Fruit fly (Drosophila melanogaster) whole organism, pupa: ENCODE data around the gene CG17292.

Experiments
- CG10348 ChIP-seq: fragments of 200-800 bp; sonication (Bioruptor generic); IDR thresholded peaks from 2 replicates; pipeline ENCODE4 v1.3.6; 2022; ENCODE audit warnings: missing biosample characterization, missing genetic modification characterization
- CG12605 ChIP-seq: fragments of 200-800 bp; sonication (Bioruptor generic); IDR thresholded peaks from 2 replicates; pipeline ENCODE4 v1.3.6; 2022; ENCODE audit warnings: missing biosample characterization, missing genetic modification characterization
- CG13204 ChIP-seq: fragments of 200-800 bp; sonication (Bioruptor generic); optimal IDR thresholded peaks from 2 replicates; lab custom pipeline; 2018; ENCODE audit warnings: missing biosample characterization, mild to moderate bottlenecking, missing genetic modification characterization, moderate library complexity
- CG14655 ChIP-seq: fragments of 200-800 bp; sonication (Bioruptor generic); optimal IDR thresholded peaks from 3 replicates; lab custom pipeline; 2017; ENCODE audit warnings: mild to moderate bottlenecking, missing biosample characterization, missing genetic modification reagents, missing genetic modification characterization
- CG15710 ChIP-seq: fragments of 200-800 bp; sonication (Bioruptor generic); optimal IDR thresholded peaks from 2 replicates; lab custom pipeline; 2018; ENCODE audit warnings: missing biosample characterization, mild to moderate bottlenecking, missing genetic modification characterization, moderate library complexity
- CG17806 ChIP-seq: fragments of 200-800 bp; sonication (Bioruptor generic); optimal IDR thresholded peaks from 2 replicates; lab custom pipeline; 2018; ENCODE audit warnings: missing biosample characterization, mild to moderate bottlenecking, missing genetic modification characterization, moderate library complexity
- CG32121 ChIP-seq: fragments of 200-800 bp; sonication (Bioruptor generic); IDR thresholded peaks from 2 replicates; pipeline ENCODE4 v1.3.6; 2022; ENCODE audit warnings: missing biosample characterization, missing genetic modification characterization
- CG34367 ChIP-seq: fragments of 200-800 bp; sonication (Bioruptor generic); optimal IDR thresholded peaks from 2 replicates; lab custom pipeline; 2018; ENCODE audit warnings: missing biosample characterization, mild to moderate bottlenecking, missing genetic modification characterization
- CG4496 ChIP-seq: fragments of 200-800 bp; sonication (Bioruptor generic); IDR thresholded peaks from 3 replicates; pipeline ENCODE4 v1.3.6; 2022; ENCODE audit warnings: missing biosample characterization, missing genetic modification characterization
- CG8159 ChIP-seq: fragments of 200-800 bp; sonication (Bioruptor generic); optimal IDR thresholded peaks from 3 replicates; lab custom pipeline; 2018; ENCODE audit warnings: missing biosample characterization, mild to moderate bottlenecking, missing genetic modification characterization, moderate library complexity
- CG8301 ChIP-seq: fragments of 200-800 bp; sonication (Bioruptor generic); optimal IDR thresholded peaks from 2 replicates; lab custom pipeline; 2018; ENCODE audit warnings: missing biosample characterization, mild to moderate bottlenecking, missing genetic modification characterization
- CG9948 ChIP-seq: fragments of 200-800 bp; sonication (Bioruptor generic); optimal IDR thresholded peaks from 2 replicates; lab custom pipeline; 2018; ENCODE audit warnings: missing biosample characterization, mild to moderate bottlenecking, missing genetic modification characterization, moderate library complexity
- D1 ChIP-seq: fragments of 200-800 bp; sonication (Bioruptor generic); optimal IDR thresholded peaks from 2 replicates; lab custom pipeline; 2018; ENCODE audit warnings: missing biosample characterization, mild to moderate bottlenecking, missing genetic modification characterization, moderate library complexity
- EcR ChIP-seq: fragments of 200-800 bp; sonication (Bioruptor generic); optimal IDR thresholded peaks from 3 replicates; lab custom pipeline; 2019; ENCODE audit warnings: missing biosample characterization, missing genetic modification characterization, mild to moderate bottlenecking, moderate library complexity, missing genetic modification reagents
- Ets98B ChIP-seq: fragments of 200-800 bp; sonication (Bioruptor generic); IDR thresholded peaks from 2 replicates; pipeline ENCODE4 v1.3.6; 2022; ENCODE audit warnings: missing biosample characterization, missing genetic modification characterization
- Pif1A ChIP-seq: fragments of 200-800 bp; sonication (Bioruptor generic); optimal IDR thresholded peaks from 3 replicates; lab custom pipeline; 2016; ENCODE audit warnings: missing biosample characterization, missing genetic modification characterization
- Pif1B ChIP-seq: fragments of 200-800 bp; sonication (Bioruptor generic); optimal IDR thresholded peaks from 3 replicates; lab custom pipeline; 2016; ENCODE audit warnings: missing biosample characterization, missing genetic modification characterization
- Snoo ChIP-seq: fragments of 200-800 bp; sonication (Bioruptor generic); optimal IDR thresholded peaks from 3 replicates; lab custom pipeline; 2017; ENCODE audit warnings: missing biosample characterization, mild to moderate bottlenecking, missing genetic modification characterization, inconsistent platforms
- fd96Ca ChIP-seq: fragments of 200-800 bp; sonication (Bioruptor generic); IDR thresholded peaks from 3 replicates; pipeline ENCODE4 v1.3.6; 2022; ENCODE audit warnings: missing biosample characterization, missing genetic modification characterization
- gl ChIP-seq: fragments of 200-800 bp; sonication (Bioruptor generic); optimal IDR thresholded peaks from 2 replicates; lab custom pipeline; 2018; ENCODE audit warnings: missing biosample characterization, mild to moderate bottlenecking, missing genetic modification characterization
- rn ChIP-seq: fragments of 200-800 bp; sonication (Bioruptor generic); IDR thresholded peaks from 2 replicates; pipeline ENCODE4 v1.3.6; 2022; ENCODE audit warnings: missing biosample characterization, missing genetic modification characterization

CG17292 gene

DNA sequence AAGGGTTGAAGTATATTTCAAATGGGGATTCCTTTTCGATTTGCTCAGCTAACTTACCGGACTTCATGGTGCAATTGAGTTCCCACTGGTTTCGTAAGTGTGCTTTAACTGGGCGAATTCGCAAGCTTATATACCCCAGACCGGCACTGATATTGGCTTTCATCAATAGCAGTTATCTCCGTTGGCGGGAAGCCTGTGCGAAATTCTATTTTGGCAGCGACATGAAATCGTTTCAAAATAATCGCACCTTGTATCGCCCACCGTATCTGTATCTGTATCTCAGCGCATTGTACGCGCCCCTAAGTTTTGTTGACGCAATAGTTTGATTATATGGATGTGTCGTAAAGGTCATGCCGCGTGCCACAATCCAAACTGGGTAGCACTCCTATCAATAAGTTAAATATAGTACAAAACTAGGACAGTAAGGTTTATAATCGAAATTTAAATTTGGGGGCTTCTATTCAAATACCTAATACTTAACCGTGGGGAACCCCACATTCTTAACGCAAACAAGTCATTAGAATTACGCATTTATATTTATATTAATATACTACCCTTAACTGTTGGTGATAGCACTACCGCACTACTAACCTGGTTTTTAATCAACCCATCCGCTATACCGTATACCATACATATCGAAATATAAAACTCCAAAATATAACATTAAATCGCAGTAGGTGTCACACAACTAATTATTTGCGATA is 25.9 kb downstream of the CG17292 start, which contains the start of the genes Peritrophin-15a and CG13385:
Gene Peritrophin-15a (minus strand): TSS at position 101 of the 704 bp plus-strand sequence.
Gene CG13385 (plus strand): TSS at position 654 of the 704 bp plus-strand sequence.
- TF ChIP-seq CG12605 (GFP tag; lab: Robert Waterston, UW) (no peak), fd96Ca (no peak), EcR (GFP tag; lab: Kevin White, UChicago) (no peak), Snoo (no peak), CG32121 (GFP tag; lab: Robert Waterston, UW) (no peak), Pif1A (no peak), CG17806 (tag; lab: Kevin White, UChicago) (no peak), Ets98B (GFP tag; lab: Robert Waterston, UW) (no peak), CG14655 (GFP tag; lab: Kevin White, UChicago) (no peak), CG4496 (GFP tag; lab: Robert Waterston, UW) (no peak)

DNA sequence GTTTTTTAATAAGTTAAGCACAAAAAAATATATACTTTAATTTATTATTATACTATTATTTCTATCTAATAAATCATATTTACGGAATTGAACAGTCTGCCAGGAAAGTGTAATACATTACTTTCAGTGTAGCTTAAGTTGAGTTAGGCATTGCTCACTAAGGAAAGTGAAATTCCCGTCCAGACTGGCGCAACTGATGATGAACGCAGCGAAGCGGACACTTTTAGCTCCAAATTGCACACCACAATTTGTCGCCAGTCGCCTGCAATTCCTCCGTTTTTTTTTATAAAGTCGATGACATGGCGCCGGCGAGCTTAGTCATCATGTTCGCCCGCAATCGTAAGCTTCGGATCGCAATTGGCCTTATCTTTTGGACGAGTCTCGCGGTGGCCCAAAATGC is 28.5 kb downstream of the CG17292 start, which contains the start of gene CG13386:
Gene CG13386 (plus strand): TSS at position 301 of the 400 bp plus-strand sequence.
- TF ChIP-seq EcR (GFP tag; lab: Kevin White, UChicago) = no peak
- no peak for TF ChIP-seq D1 (tag; lab: Kevin White, UChicago)
- no peak for TF ChIP-seq Ets98B (GFP tag; lab: Robert Waterston, UW)
- TF ChIP-seq CG15710 (tag; lab: Kevin White, UChicago) = no peak
- no peak for TF ChIP-seq Snoo
- TF ChIP-seq CG8159 (tag; lab: Kevin White, UChicago) = no peak
- no peak for TF ChIP-seq CG17806 (tag; lab: Kevin White, UChicago)
- TF ChIP-seq rn (GFP tag; lab: Robert Waterston, UW) = no peak
- no peak for TF ChIP-seq Pif1B (GFP tag; lab: Kevin White, UChicago)

DNA sequence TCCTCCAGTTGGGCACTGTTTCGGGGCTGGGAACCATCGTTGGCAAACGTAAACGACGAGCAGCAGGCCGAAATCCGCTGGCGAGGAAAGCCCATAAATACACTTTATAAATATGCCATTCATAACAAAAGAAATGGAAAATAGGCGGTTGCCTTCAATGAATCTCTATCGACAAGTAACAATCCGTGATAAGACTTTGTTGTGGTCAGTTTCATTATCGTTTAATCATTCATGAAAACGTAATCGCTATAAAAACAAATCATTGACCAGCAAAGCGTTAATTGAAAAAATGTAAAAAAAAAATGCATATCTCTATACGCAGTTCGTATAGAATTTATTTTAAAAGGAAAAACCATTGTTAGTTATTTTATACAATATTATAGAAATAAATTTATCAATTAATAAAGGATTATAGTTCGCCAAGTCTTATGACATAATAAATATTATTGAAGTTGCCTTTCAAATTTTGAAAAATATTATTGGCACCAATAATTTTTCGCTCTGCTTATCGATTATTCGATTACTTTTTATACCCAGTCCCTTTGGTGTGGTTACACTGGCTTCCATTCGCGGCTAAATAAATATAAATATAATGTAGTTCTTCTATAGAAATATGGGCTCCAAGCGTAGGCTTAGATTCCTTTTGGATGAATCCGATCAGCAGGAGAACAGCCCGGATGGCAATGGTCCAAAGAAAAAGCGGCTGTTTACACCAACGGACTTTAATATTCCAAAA is 29.8 kb downstream of the CG17292 start, which contains the start of gene CG31898:
Gene CG31898 (plus strand): TSS at position 559 of the 736 bp plus-strand sequence.
- no peak for TF ChIP-seq CG17806 (tag; lab: Kevin White, UChicago)
- TF ChIP-seq Pif1A = no peak
- TF ChIP-seq CG10348 (GFP tag; lab: Robert Waterston, UW) = no peak
- TF ChIP-seq rn (GFP tag; lab: Robert Waterston, UW) = no peak
- TF ChIP-seq CG14655 (GFP tag; lab: Kevin White, UChicago) = no peak
- no peak for TF ChIP-seq gl (tag; lab: Kevin White, UChicago)
- TF ChIP-seq CG34367 = no peak
- TF ChIP-seq D1 (tag; lab: Kevin White, UChicago) = no peak
- TF ChIP-seq CG32121 (GFP tag; lab: Robert Waterston, UW) = no peak
- no peak for TF ChIP-seq CG8159 (tag; lab: Kevin White, UChicago)
- no peak for TF ChIP-seq EcR (GFP tag; lab: Kevin White, UChicago)
- no peak for TF ChIP-seq CG9948 (tag; lab: Kevin White, UChicago)
- TF ChIP-seq Ets98B (GFP tag; lab: Robert Waterston, UW) = no peak
- no peak for TF ChIP-seq fd96Ca
- TF ChIP-seq CG4496 (GFP tag; lab: Robert Waterston, UW) = no peak
- no peak for TF ChIP-seq CG13204 (GFP tag; lab: Kevin White, UChicago)
- TF ChIP-seq CG15710 (tag; lab: Kevin White, UChicago) = no peak
- no peak for TF ChIP-seq Pif1B (GFP tag; lab: Kevin White, UChicago)
- TF ChIP-seq Snoo = no peak
- TF ChIP-seq, all 21 proteins: peak for 0

- TF ChIP-seq D1 (tag; lab: Kevin White, UChicago) (no peak), fd96Ca (no peak), CG14655 (GFP tag; lab: Kevin White, UChicago) (no peak), CG9948 (tag; lab: Kevin White, UChicago) (no peak), CG12605 (GFP tag; lab: Robert Waterston, UW) (no peak), CG15710 (tag; lab: Kevin White, UChicago) (no peak), CG8301 (tag; lab: Kevin White, UChicago) (no peak), CG17806 (tag; lab: Kevin White, UChicago) (no peak), Pif1B (GFP tag; lab: Kevin White, UChicago) (no peak), CG34367 (no peak), EcR (GFP tag; lab: Kevin White, UChicago) (no peak), Pif1A (no peak), CG13204 (GFP tag; lab: Kevin White, UChicago) (no peak), CG8159 (tag; lab: Kevin White, UChicago) (no peak), Ets98B (GFP tag; lab: Robert Waterston, UW) (no peak), rn (GFP tag; lab: Robert Waterston, UW) (no peak)
Measured at dm6 chr2L:8402928-8403285, 32.7 kb downstream of the CG17292 start, which contains the start of gene fy. TSS of gene fy (minus strand) at chr2L:8403280.
